Worm (Caenorhabditis elegans): Measurements from ENCODE around the gene hrpa-1.
A peak's percentile ranks its signal among the peaks of the same experiment; 100 is the strongest.
"Not testable (repeated sequence)": the region's sequence is repeated elsewhere in the genome, so short reads cannot be mapped to it uniquely, and the experiment has no call there.

hrpa-1 gene

DNA sequence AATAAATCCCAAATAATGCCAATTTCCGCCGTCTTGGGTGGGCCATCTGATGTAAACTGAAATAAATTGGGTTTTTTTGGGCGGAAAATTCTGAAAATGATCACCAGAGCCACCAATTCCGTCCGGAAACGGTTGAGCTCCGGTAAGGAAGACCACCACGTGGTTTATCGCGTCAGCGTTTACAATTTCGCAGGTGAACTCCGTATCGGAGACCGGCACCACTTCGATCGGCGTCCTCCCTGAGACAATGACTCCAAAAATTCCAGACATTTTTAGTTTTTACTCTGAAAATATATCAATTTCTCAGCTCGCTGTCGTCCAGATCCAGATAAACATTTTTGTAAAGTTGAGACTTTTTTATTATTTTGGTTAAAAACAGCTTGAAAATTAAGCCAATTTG is 2.1 kb downstream of the hrpa-1 start, which contains the start of gene F42A6.6 (continued):
- TF ChIP-seq aly-2 (tag; optimal IDR thresholded peaks at IDR 0.05), result peak; percentile 47
- TF ChIP-seq lin-15B (tag; optimal IDR thresholded peaks at IDR 0.05), result no peak
- no peak for TF ChIP-seq hlh-17 (GFP tag; optimal IDR thresholded peaks at IDR 0.05; ENCODE audit: borderline replicate concordance)
- peak; percentile 8 for TF ChIP-seq ztf-4 (tag; optimal IDR thresholded peaks at IDR 0.05)
- TF ChIP-seq unc-98 (GFP tag; IDR thresholded peaks at IDR 0.05), result no peak
- TF ChIP-seq ceh-90 (tag; optimal IDR thresholded peaks at IDR 0.05), result no peak

DNA sequence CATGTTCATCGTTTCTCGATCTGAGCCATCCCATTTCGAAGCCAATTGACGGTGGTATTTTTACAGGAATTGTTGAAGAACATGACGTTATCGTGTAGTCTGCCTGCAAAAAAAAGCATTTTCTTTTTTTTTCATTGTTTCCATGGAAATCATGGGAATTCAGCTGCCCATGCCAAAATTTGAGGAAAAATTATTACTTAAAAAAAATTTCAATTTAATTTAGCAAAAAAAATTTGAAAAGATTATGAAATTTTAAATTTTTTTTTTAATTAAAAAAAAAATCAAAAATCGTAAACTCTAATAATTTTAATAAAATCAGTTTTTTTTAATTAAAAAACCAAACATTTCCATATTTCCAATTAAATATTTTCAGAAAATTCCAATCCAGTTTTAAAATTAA is 6.9 kb downstream of the hrpa-1 start, which contains the start of gene F42A6.5:
Gene F42A6.5 (minus strand): TSS at position 101 of the 400 bp plus-strand sequence.
- TF ChIP-seq ceh-90 (tag; optimal IDR thresholded peaks at IDR 0.05); dpl-1 (GFP tag; optimal IDR thresholded peaks at IDR 0.05); ztf-11 (tag; optimal IDR thresholded peaks at IDR 0.05): not testable (repeated sequence)

DNA sequence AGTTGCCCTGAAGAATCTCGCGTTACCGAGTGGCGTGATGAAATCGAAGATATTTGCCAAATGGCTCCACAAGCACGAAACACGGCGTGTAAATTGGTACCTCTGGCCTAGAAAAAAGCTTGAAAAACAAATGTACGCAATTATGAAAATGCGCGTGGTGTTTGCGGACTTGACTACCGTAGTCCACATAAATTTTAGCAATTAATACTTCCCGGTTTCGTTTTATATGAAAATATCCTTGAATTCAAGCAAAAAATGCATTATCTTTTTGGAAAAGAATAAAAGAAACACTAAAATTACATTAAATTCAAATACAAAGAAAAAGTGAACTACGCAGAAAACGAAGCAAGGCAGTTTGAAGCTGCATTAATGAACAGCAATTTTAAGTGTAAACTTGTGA is 24.6 kb downstream of the hrpa-1 start:
- peak in 1 of 2 experiments; percentile 56 for TF ChIP-seq lsy-2 (tag; optimal IDR thresholded peaks at IDR 0.05)

DNA sequence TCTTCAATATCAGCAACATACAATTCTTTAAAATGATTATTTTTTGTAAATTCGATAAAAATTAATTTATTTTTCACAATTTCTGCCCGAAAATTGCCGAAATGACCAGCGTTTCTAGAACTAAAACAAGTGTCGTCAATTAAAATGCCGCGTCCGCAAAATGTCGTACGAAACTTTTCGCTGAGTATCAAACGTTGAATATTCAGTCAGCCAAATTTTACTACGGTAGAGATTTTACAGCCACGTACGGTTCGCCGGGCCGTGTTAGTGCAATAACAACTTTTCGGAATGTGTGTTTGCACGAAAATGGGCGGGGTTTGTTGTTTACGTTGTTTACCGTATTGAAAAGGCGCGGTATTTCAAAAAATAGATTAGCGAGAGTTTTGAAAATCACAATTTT is 25.4 kb downstream of the hrpa-1 start:
- TF ChIP-seq nhr-20 (tag; optimal IDR thresholded peaks at IDR 0.05) (peak; percentile 66), nhr-71 (tag; optimal IDR thresholded peaks at IDR 0.05) (peak; percentile 81), mdl-1 (tag; optimal IDR thresholded peaks at IDR 0.05) (peak in 1 of 2 experiments; percentile 7), egl-13 (tag; optimal IDR thresholded peaks at IDR 0.05) (peak; percentile 10), irx-1 (tag; optimal IDR thresholded peaks at IDR 0.05) (peak; percentile 53), C04F5.9 (tag; optimal IDR thresholded peaks at IDR 0.05) (peak; percentile 59), dpl-1 (GFP tag; optimal IDR thresholded peaks at IDR 0.05) (peak; percentile 49 to 72 (median 63)), lir-3 (tag; optimal IDR thresholded peaks at IDR 0.05; ENCODE audit: poor library complexity) (peak; percentile 58), lin-13 (GFP tag; optimal IDR thresholded peaks at IDR 0.05) (peak; percentile 3), ceh-8 (GFP tag; optimal IDR thresholded peaks at IDR 0.05) (peak; percentile 34), xbp-1 (tag; optimal IDR thresholded peaks at IDR 0.05) (peak; percentile 63), nhr-90 (tag; optimal IDR thresholded peaks at IDR 0.05; ENCODE audit: poor library complexity) (peak; percentile 78), elt-3 (tag; optimal IDR thresholded peaks at IDR 0.05) (peak in 1 of 6 experiments; percentile 8), lsy-2 (tag; optimal IDR thresholded peaks at IDR 0.05) (peak; percentile 88 to 92), ztf-11 (tag; optimal IDR thresholded peaks at IDR 0.05) (peak in 1 of 2 experiments; percentile 1), ceh-88 (GFP tag; IDR thresholded peaks at IDR 0.05) (peak; percentile 91), rnt-1 (tag; optimal IDR thresholded peaks at IDR 0.05) (peak; percentile 55), nhr-19 (GFP tag; conservative IDR thresholded peaks at IDR 0.05) (peak; percentile 97), nhr-85 (tag) (peak; percentile 91), lin-14 (GFP tag; optimal IDR thresholded peaks at IDR 0.05) (peak; percentile 74), efl-1 (optimal IDR thresholded peaks at IDR 0.05) (peak; percentile 69 to 76), efl-1 (GFP tag; optimal IDR thresholded peaks at IDR 0.05 in 1 of 2) (peak; percentile 56 to 97), F16B12.6 (tag; optimal IDR thresholded peaks at IDR 0.05) (peak; percentile 70), zip-4 (GFP tag; optimal IDR thresholded peaks at IDR 0.05) (peak; percentile 28), dsc-1 (tag; optimal IDR thresholded peaks at IDR 0.05) (peak; percentile 46), unc-98 (GFP tag; IDR thresholded peaks at IDR 0.05) (peak; percentile 45; the same call in 1 of the 2 replicates), pax-3 (tag; optimal IDR thresholded peaks at IDR 0.05) (peak; percentile 37), swsn-7 (tag; optimal IDR thresholded peaks at IDR 0.05) (peak; percentile 61), fkh-8 (tag; optimal IDR thresholded peaks at IDR 0.05) (peak; percentile 23), grh-1 (GFP tag; IDR thresholded peaks at IDR 0.05) (peak; percentile 98), snu-23 (GFP tag; optimal IDR thresholded peaks at IDR 0.05) (peak; percentile 69), nhr-47 (tag; optimal IDR thresholded peaks at IDR 0.05) (peak; percentile 84), unc-86 (tag; optimal IDR thresholded peaks at IDR 0.05) (peak; percentile 33), lin-35 (GFP tag; optimal IDR thresholded peaks at IDR 0.05) (peak; percentile 1 to 70), mab-9 (GFP tag; IDR thresholded peaks at IDR 0.05) (peak; percentile 92), isw-1 (GFP tag; IDR thresholded peaks at IDR 0.05) (peak; percentile 88), lin-15B (tag; optimal IDR thresholded peaks at IDR 0.05) (peak; percentile 41), tbx-2 (tag; optimal IDR thresholded peaks at IDR 0.05) (peak; percentile 66)
